Worm (Caenorhabditis elegans) whole organism, young adult: Measurements from ENCODE around the gene srab-11.
A peak's percentile ranks its signal among the peaks of the same experiment; 100 is the strongest.

Source experiments
- C06A6.2 ChIP-seq: fragments of 200-800 bp; sonication (Bioruptor generic); conservative IDR thresholded peaks from 2 replicates; pipeline ENCODE4 v1.3.6; 2022; ENCODE audit warnings: missing genetic modification characterization, missing compliant biosample characterization
- D2030.7 ChIP-seq: fragments of 200-800 bp; sonication (Bioruptor generic); IDR thresholded peaks from 2 replicates; pipeline ENCODE4 v1.3.6; 2022; ENCODE audit warnings: missing genetic modification reagents, missing genetic modification characterization, missing compliant biosample characterization
- F10E7.11 ChIP-seq: sonication (generic microtip); optimal IDR thresholded peaks from 2 replicates; lab custom pipeline; 2017; ENCODE audit warnings: mild to moderate bottlenecking, missing genetic modification characterization, moderate library complexity, missing compliant biosample characterization
- F22D6.2 ChIP-seq: sonication (generic microtip); optimal IDR thresholded peaks from 2 replicates; lab custom pipeline; 2016; ENCODE audit warnings: mild to moderate bottlenecking, missing genetic modification characterization, missing compliant biosample characterization
- F37B4.10 ChIP-seq: fragments of 200-800 bp; sonication (Bioruptor generic); IDR thresholded peaks from 2 replicates; pipeline ENCODE4 v1.3.6; 2022; ENCODE audit warnings: missing genetic modification characterization, missing compliant biosample characterization
- F55B11.4 ChIP-seq: sonication (generic microtip); optimal IDR thresholded peaks from 2 replicates; lab custom pipeline; 2016; ENCODE audit warnings: missing compliant biosample characterization, missing genetic modification characterization, borderline replicate concordance; ENCODE audit not compliant: insufficient read depth
- F57C9.4 ChIP-seq: sonication (generic microtip); optimal IDR thresholded peaks from 2 replicates; lab custom pipeline; 2017; ENCODE audit warnings: mild to moderate bottlenecking, missing genetic modification characterization, missing compliant biosample characterization
- K12H6.12 ChIP-seq: fragments of 200-800 bp; sonication (Bioruptor generic); optimal IDR thresholded peaks from 2 replicates; lab custom pipeline; 2018; ENCODE audit warnings: mild to moderate bottlenecking, missing genetic modification characterization, missing compliant biosample characterization
- T07F8.4 ChIP-seq: sonication (generic microtip); optimal IDR thresholded peaks from 2 replicates; lab custom pipeline; 2016; ENCODE audit warnings: mild to moderate bottlenecking, missing genetic modification characterization, moderate library complexity, missing compliant biosample characterization
- T26A5.8 ChIP-seq: sonication (generic microtip); optimal IDR thresholded peaks from 2 replicates; lab custom pipeline; 2016; ENCODE audit warnings: missing genetic modification characterization, missing compliant biosample characterization
- Y53G8AR.9 ChIP-seq: fragments of 200-800 bp; sonication (Bioruptor generic); conservative IDR thresholded peaks from 2 replicates; pipeline ENCODE4 v1.3.6; 2022; ENCODE audit warnings: missing genetic modification reagents, missing genetic modification characterization, missing compliant biosample characterization
- aptf-2 ChIP-seq: fragments of 200-800 bp; sonication (Bioruptor generic); conservative IDR thresholded peaks from 2 replicates; pipeline ENCODE4 v1.3.6; 2022; ENCODE audit warnings: missing genetic modification reagents, missing genetic modification characterization, missing compliant biosample characterization
- aptf-3 ChIP-seq: fragments of 200-800 bp; sonication (Bioruptor generic); IDR thresholded peaks from 2 replicates; pipeline ENCODE4 v1.3.6; 2022; ENCODE audit warnings: missing genetic modification characterization, missing compliant biosample characterization
- atf-7 ChIP-seq: sonication (generic microtip); optimal IDR thresholded peaks from 2 replicates; lab custom pipeline; 2017; ENCODE audit warnings: mild to moderate bottlenecking, missing genetic modification characterization, missing compliant biosample characterization
- attf-6 ChIP-seq: fragments of 200-800 bp; sonication (Bioruptor generic); IDR thresholded peaks from 2 replicates; pipeline ENCODE4 v1.3.6; 2022; ENCODE audit warnings: missing genetic modification reagents, missing genetic modification characterization, missing compliant biosample characterization
- bed-1 ChIP-seq: fragments of 200-800 bp; sonication (Bioruptor generic); IDR thresholded peaks from 2 replicates; pipeline ENCODE4 v1.3.6; 2022; ENCODE audit warnings: missing genetic modification reagents, missing genetic modification characterization, missing compliant biosample characterization
- ccch-3 ChIP-seq: fragments of 200-800 bp; sonication (Bioruptor generic); optimal IDR thresholded peaks from 2 replicates; lab custom pipeline; 2018; ENCODE audit warnings: mild to moderate bottlenecking, missing genetic modification characterization, missing compliant biosample characterization
- cebp-1 ChIP-seq, 2 experiments: fragments of 200-800 bp in 1 of 2; sonication (Bioruptor generic) in 1 of 2; sonication (generic microtip) in 1 of 2; IDR thresholded peaks in 1 of 2; optimal IDR thresholded peaks in 1 of 2; 2 replicates each; pipeline versions ENCODE4 v1.3.6 to Lab custom; 2017 to 2022; ENCODE audit warnings: missing compliant biosample characterization in 2 of 2, missing genetic modification characterization in 2 of 2, mild to moderate bottlenecking in 1 of 2, missing genetic modification reagents in 1 of 2, moderate library complexity in 1 of 2
- ceh-58 ChIP-seq: fragments of 200-800 bp; sonication (Bioruptor generic); IDR thresholded peaks from 2 replicates; pipeline ENCODE4 v1.3.6; 2022; ENCODE audit warnings: missing genetic modification characterization, missing compliant biosample characterization
- ceh-79 ChIP-seq: sonication (generic microtip); optimal IDR thresholded peaks from 2 replicates; lab custom pipeline; 2017; ENCODE audit warnings: mild to moderate bottlenecking, missing genetic modification characterization, missing compliant biosample characterization
- ceh-91 ChIP-seq: fragments of 200-800 bp; sonication (Bioruptor generic); IDR thresholded peaks from 2 replicates; pipeline ENCODE4 v1.3.6; 2022; ENCODE audit warnings: missing genetic modification reagents, missing genetic modification characterization, missing compliant biosample characterization
- die-1 ChIP-seq: sonication (generic microtip); optimal IDR thresholded peaks from 2 replicates; lab custom pipeline; 2016; ENCODE audit warnings: missing genotype, mild to moderate bottlenecking, missing genetic modification characterization, missing compliant biosample characterization
- egl-18 ChIP-seq: fragments of 200-800 bp; sonication (Bioruptor generic); IDR thresholded peaks from 2 replicates; pipeline ENCODE4 v1.3.6; 2022; ENCODE audit warnings: missing genetic modification reagents, missing genetic modification characterization, missing compliant biosample characterization
- him-1 ChIP-seq: sonication (generic microtip); optimal IDR thresholded peaks from 2 replicates; lab custom pipeline; 2016; ENCODE audit warnings: missing genotype, missing genetic modification reagents, missing genetic modification characterization, missing compliant biosample characterization
- hlh-26 ChIP-seq: fragments of 200-800 bp; sonication (Bioruptor generic); conservative IDR thresholded peaks from 2 replicates; pipeline ENCODE4 v1.3.6; 2022; ENCODE audit warnings: missing genetic modification reagents, missing genetic modification characterization, missing compliant biosample characterization
- hmg-1.2 ChIP-seq: fragments of 200-800 bp; sonication (Bioruptor generic); IDR thresholded peaks from 2 replicates; pipeline ENCODE4 v1.3.6; 2022; ENCODE audit warnings: missing genetic modification reagents, missing genetic modification characterization, missing compliant biosample characterization
- hrde-1 ChIP-seq: sonication (generic microtip); optimal IDR thresholded peaks from 2 replicates; lab custom pipeline; 2016; ENCODE audit warnings: missing genetic modification characterization, mild to moderate bottlenecking, missing compliant biosample characterization, moderate library complexity, missing genotype, missing genetic modification reagents, borderline replicate concordance
- hsf-1 ChIP-seq: fragments of 200-800 bp; sonication (Bioruptor generic); IDR thresholded peaks from 2 replicates; pipeline ENCODE4 v1.3.6; 2022; ENCODE audit warnings: missing genetic modification reagents, missing genetic modification characterization, missing compliant biosample characterization
- let-607 ChIP-seq, 2 experiments: fragments of 200-800 bp in 1 of 2; sonication (Bioruptor generic) in 1 of 2; sonication (generic microtip) in 1 of 2; optimal IDR thresholded peaks; 2 replicates each; lab custom pipeline; 2016 to 2018; ENCODE audit warnings: mild to moderate bottlenecking in 2 of 2, missing compliant biosample characterization in 2 of 2, missing genetic modification characterization in 2 of 2, moderate library complexity in 2 of 2, missing genotype in 1 of 2
- lin-26 ChIP-seq: fragments of 200-800 bp; sonication (Bioruptor generic); IDR thresholded peaks from 2 replicates; pipeline ENCODE4 v1.3.6; 2022; ENCODE audit warnings: missing genetic modification reagents, missing genetic modification characterization, missing compliant biosample characterization
- lin-40 ChIP-seq: sonication (generic microtip); optimal IDR thresholded peaks from 2 replicates; lab custom pipeline; 2016; ENCODE audit warnings: missing genetic modification characterization, mild to moderate bottlenecking, missing compliant biosample characterization, missing genotype, missing genetic modification reagents
- lsy-27 ChIP-seq: sonication (generic microtip); optimal IDR thresholded peaks from 2 replicates; lab custom pipeline; 2017; ENCODE audit warnings: missing genetic modification characterization, mild to moderate bottlenecking, missing compliant biosample characterization, antibody characterized with exemption, missing genotype, borderline replicate concordance; ENCODE audit not compliant: insufficient read depth
- mel-28 ChIP-seq: sonication (generic microtip); optimal IDR thresholded peaks from 2 replicates; lab custom pipeline; 2016; ENCODE audit warnings: borderline replicate concordance, mild to moderate bottlenecking, missing genetic modification characterization, missing compliant biosample characterization
- nfya-2 ChIP-seq: fragments of 200-800 bp; sonication (Bioruptor generic); IDR thresholded peaks from 2 replicates; pipeline ENCODE4 v1.3.6; 2022; ENCODE audit warnings: missing genetic modification reagents, missing genetic modification characterization, missing compliant biosample characterization
- nfyb-1 ChIP-seq: fragments of 200-800 bp; sonication (Bioruptor generic); IDR thresholded peaks from 2 replicates; pipeline ENCODE4 v1.3.6; 2022; ENCODE audit warnings: missing genetic modification reagents, missing genetic modification characterization, missing compliant biosample characterization
- nhr-179 ChIP-seq: sonication (generic microtip); optimal IDR thresholded peaks from 2 replicates; lab custom pipeline; 2016; ENCODE audit warnings: mild to moderate bottlenecking, missing genetic modification characterization, missing compliant biosample characterization
- nhr-90 ChIP-seq: sonication (generic microtip); optimal IDR thresholded peaks from 2 replicates; lab custom pipeline; 2016; ENCODE audit warnings: missing genotype, mild to moderate bottlenecking, missing genetic modification characterization, missing compliant biosample characterization
- rcor-1 ChIP-seq: fragments of 200-800 bp; sonication (Bioruptor generic); IDR thresholded peaks from 2 replicates; pipeline ENCODE4 v1.3.6; 2022; ENCODE audit warnings: missing genetic modification reagents, missing genetic modification characterization, missing compliant biosample characterization
- rpc-1 ChIP-seq, 2 experiments: fragments of 150-350 bp in 1 of 2; sonication (generic microtip) in 1 of 2; optimal IDR thresholded peaks; 2 replicates each; lab custom pipeline; 2014 to 2018; ENCODE audit warnings: missing biosample characterization in 1 of 2, missing genetic modification characterization in 1 of 2, missing genetic modification reagents in 1 of 2, missing genotype in 1 of 2
- sdz-38 ChIP-seq: sonication (generic microtip); optimal IDR thresholded peaks from 2 replicates; lab custom pipeline; 2016; ENCODE audit warnings: missing genotype, missing genetic modification characterization, missing compliant biosample characterization
- snpc-3.4 ChIP-seq: sonication (generic microtip); optimal IDR thresholded peaks from 2 replicates; lab custom pipeline; 2017; ENCODE audit warnings: missing genetic modification characterization, mild to moderate bottlenecking, missing compliant biosample characterization, antibody characterized with exemption, moderate library complexity, missing genotype, missing genetic modification reagents
- tbx-9 ChIP-seq: sonication (generic microtip); optimal IDR thresholded peaks from 2 replicates; lab custom pipeline; 2016; ENCODE audit warnings: borderline replicate concordance, missing genetic modification characterization, inconsistent platforms, missing compliant biosample characterization
- unc-130 ChIP-seq: sonication (generic microtip); optimal IDR thresholded peaks from 2 replicates; lab custom pipeline; 2016; ENCODE audit warnings: missing genetic modification reagents, missing genetic modification characterization, missing compliant biosample characterization
- xnd-1 ChIP-seq: sonication (generic microtip); optimal IDR thresholded peaks from 2 replicates; lab custom pipeline; 2016; ENCODE audit warnings: missing genotype, missing genetic modification reagents, missing genetic modification characterization, missing compliant biosample characterization
- zfh-2 ChIP-seq: fragments of 200-800 bp; sonication (Bioruptor generic); conservative IDR thresholded peaks from 2 replicates; pipeline ENCODE4 v1.3.6; 2022; ENCODE audit warnings: missing genetic modification reagents, missing genetic modification characterization, missing compliant biosample characterization
- zim-3 ChIP-seq: sonication (generic microtip); optimal IDR thresholded peaks from 2 replicates; lab custom pipeline; 2017; ENCODE audit warnings: mild to moderate bottlenecking, missing genetic modification characterization, moderate library complexity, missing compliant biosample characterization
- ztf-25 ChIP-seq: fragments of 200-800 bp; sonication (Bioruptor generic); IDR thresholded peaks from 2 replicates; pipeline ENCODE4 v1.3.6; 2022; ENCODE audit warnings: missing genetic modification reagents, missing genetic modification characterization, missing compliant biosample characterization

srab-11 gene

ce11 chrV:3163143-3163542 is 16.3 kb upstream of the srab-11 start (continued):
- TF ChIP-seq hlh-26 (GFP tag; lab: Robert Waterston, UW) (no peak), ztf-25 (no peak), lsy-27 (tag; lab: Kevin White, UChicago) (no peak), xnd-1 (peak; percentile 5), let-607 (tag; optimal IDR thresholded peaks at IDR 0.05; lab: Kevin White, UChicago) (no peak), egl-18 (GFP tag; lab: Robert Waterston, UW) (no peak), lin-26 (GFP tag; lab: Robert Waterston, UW) (peak; percentile 90), rcor-1 (GFP tag; lab: Robert Waterston, UW) (peak; percentile 66), F10E7.11 (tag; lab: Kevin White, UChicago) (no peak), lin-40 (tag; lab: Kevin White, UChicago) (no peak), atf-7 (no peak), T07F8.4 (tag; lab: Kevin White, UChicago) (peak; percentile 47), nfyb-1 (peak; percentile 62; the same call in 1 of the 2 replicates), zfh-2 (no peak), tbx-9 (tag; lab: Kevin White, UChicago) (no peak), K12H6.12 (tag; lab: Kevin White, UChicago) (no peak), F22D6.2 (tag; lab: Kevin White, UChicago) (no peak), hrde-1 (tag; lab: Kevin White, UChicago) (no peak), C06A6.2 (GFP tag; lab: Robert Waterston, UW) (no peak), aptf-2 (0 out of 2 replicates have a peak, but pooled peaks have one; percentile 18), D2030.7 (GFP tag; lab: Robert Waterston, UW) (peak; percentile 63), Y53G8AR.9 (0 out of 2 replicates have a peak, but pooled peaks have one; percentile 68), F37B4.10 (GFP tag; lab: Robert Waterston, UW) (no peak), ceh-79 (tag; lab: Kevin White, UChicago) (no peak), nfya-2 (no peak), zim-3 (tag; lab: Kevin White, UChicago) (peak; percentile 22), aptf-3 (GFP tag; lab: Robert Waterston, UW) (peak; percentile 74; the same call in 1 of the 2 replicates), attf-6 (GFP tag; lab: Robert Waterston, UW) (no peak), ceh-58 (GFP tag; lab: Robert Waterston, UW) (peak; percentile 77; the same call in 1 of the 2 replicates), nhr-179 (tag; lab: Kevin White, UChicago) (no peak), him-1 (tag; lab: Kevin White, UChicago) (peak; percentile 79), hmg-1.2 (GFP tag; lab: Robert Waterston, UW) (0 out of 2 replicates have a peak, but pooled peaks have one; percentile 41), snpc-3.4 (tag; lab: Kevin White, UChicago) (peak; percentile 1), F55B11.4 (tag; lab: Kevin White, UChicago) (no peak), sdz-38 (tag; lab: Kevin White, UChicago) (no peak), rpc-1 (optimal IDR thresholded peaks at IDR 0.05; lab: Kevin White, UChicago) (peak; percentile 71), rpc-1 (tag; optimal IDR thresholded peaks at IDR 0.05; lab: Kevin White, UChicago) (peak; percentile 95), bed-1 (0 out of 2 replicates have a peak, but pooled peaks have one; percentile 58), unc-130 (GFP tag; lab: Kevin White, UChicago) (no peak), nhr-90 (peak; percentile 74), ccch-3 (GFP tag; lab: Kevin White, UChicago) (no peak), F57C9.4 (no peak), cebp-1 (GFP tag; IDR thresholded peaks at IDR 0.05; lab: Robert Waterston, UW) (no peak), cebp-1 (tag; optimal IDR thresholded peaks at IDR 0.05; lab: Kevin White, UChicago) (no peak), ceh-91 (GFP tag; lab: Robert Waterston, UW) (no peak), T26A5.8 (tag; lab: Kevin White, UChicago) (no peak), mel-28 (tag; lab: Kevin White, UChicago) (no peak), die-1 (tag; lab: Kevin White, UChicago) (peak; percentile 73), hsf-1 (GFP tag; lab: Robert Waterston, UW) (peak; percentile 49; the same call in 1 of the 2 replicates)
